Worm (Caenorhabditis elegans): ENCODE measurements around the gene cnk-1.

- TF ChIP-seq flt-1 (GFP tag; IDR thresholded peaks at IDR 0.05) (no peak), B0310.2 (tag; optimal IDR thresholded peaks at IDR 0.05) (no peak), ama-1 (optimal IDR thresholded peaks at IDR 0.05) (no peak), tbx-37 (GFP tag; conservative IDR thresholded peaks at IDR 0.05) (no peak), hmbx-1 (tag; optimal IDR thresholded peaks at IDR 0.05) (no peak), sea-1 (GFP tag; conservative IDR thresholded peaks at IDR 0.05) (no peak), hmg-4 (GFP tag; optimal IDR thresholded peaks at IDR 0.05) (no peak), hnd-1 (tag; optimal IDR thresholded peaks at IDR 0.05) (no peak), ets-7 (tag; optimal IDR thresholded peaks at IDR 0.05) (no peak), ceh-13 (GFP tag; optimal IDR thresholded peaks at IDR 0.05) (no peak), ceh-36 (tag; optimal IDR thresholded peaks at IDR 0.05) (no peak), tra-4 (tag; optimal IDR thresholded peaks at IDR 0.05) (no peak)
Observed at ce11 chrIII:10238448-10239154, 32.5 kb upstream of the cnk-1 start, which contains the start of gene Y70G10A.3.
